Worm (Caenorhabditis elegans): Measurements from ENCODE around the gene F35B3.7.

DNA sequence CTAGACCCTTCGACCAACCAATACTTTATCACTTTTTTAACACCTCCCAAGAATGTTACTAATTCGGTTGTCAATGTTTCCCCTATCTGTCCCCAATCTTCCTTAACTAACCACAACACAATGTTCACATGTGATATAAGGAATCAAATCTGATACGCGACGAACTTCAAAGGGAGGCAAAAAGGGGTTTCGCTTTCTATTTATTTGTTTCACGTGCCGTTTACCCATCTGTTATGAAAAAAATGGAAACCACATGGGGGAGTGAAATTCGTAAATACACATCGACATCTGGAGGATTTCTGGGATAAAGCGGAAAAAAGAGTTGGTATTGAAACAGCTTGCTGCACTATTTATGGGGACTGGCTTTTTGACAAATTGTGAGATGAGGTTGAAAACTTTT lies 19.3 kb upstream of the F35B3.7 start:
- TF ChIP-seq cog-1 (tag; optimal IDR thresholded peaks at IDR 0.05) (no peak), tab-1 (GFP tag; IDR thresholded peaks at IDR 0.05) (no peak), flt-1 (GFP tag; IDR thresholded peaks at IDR 0.05) (no peak), ztf-29 (GFP tag; IDR thresholded peaks at IDR 0.05) (no peak), med-1 (GFP tag; optimal IDR thresholded peaks at IDR 0.05; ENCODE audit: insufficient read depth) (no peak), ref-1 (GFP tag; conservative IDR thresholded peaks at IDR 0.05) (no peak)

All from whole organism, midembryonic.